Fruit fly (Drosophila melanogaster): ENCODE measurements around the gene Top1.

The Top1 gene

dm6 chrX:15344473-15345331 lies 25.4 kb downstream of the Top1 start, which contains the start of the genes CG12608 and Prp5:
Gene CG12608, minus strand, starts transcription at chrX:15344625.
Gene Prp5, plus strand, starts transcription at chrX:15345169.
- TF ChIP-seq noc (tag; optimal IDR thresholded peaks at IDR 0.05): no peak

- no peak for TF ChIP-seq noc (tag; optimal IDR thresholded peaks at IDR 0.05)
These were observed 33.4 kb downstream of the Top1 start for dm6 chrX:15352692-15353091.

- no peak for TF ChIP-seq noc (tag; optimal IDR thresholded peaks at IDR 0.05)
These were observed 34.4 kb downstream of the Top1 start for dm6 chrX:15353654-15354053.

- TF ChIP-seq noc (tag; optimal IDR thresholded peaks at IDR 0.05): no peak
These were observed 37.1 kb downstream of the Top1 start for dm6 chrX:15356410-15356809.

dm6 chrX:15360961-15361360 lies 41.7 kb downstream of the Top1 start, which contains the start of gene Pp1-13C:
Gene Pp1-13C, minus strand, starts transcription at chrX:15361061.
- no peak for TF ChIP-seq noc (tag; optimal IDR thresholded peaks at IDR 0.05)

- no peak for TF ChIP-seq noc (tag; optimal IDR thresholded peaks at IDR 0.05)
These were observed 44.4 kb downstream of the Top1 start for dm6 chrX:15363649-15364048.

- no peak for TF ChIP-seq noc (tag; optimal IDR thresholded peaks at IDR 0.05)
These were observed 45.2 kb downstream of the Top1 start for dm6 chrX:15364467-15364866.

dm6 chrX:15370103-15370502 lies 50.8 kb downstream of the Top1 start:
- no peak for TF ChIP-seq noc (tag; optimal IDR thresholded peaks at IDR 0.05)
